Worm (Caenorhabditis elegans) whole organism, late embryonic: ENCODE results near the gene tat-4.

Source experiments
- C38D4.7 ChIP-seq: fragments of 200-800 bp; sonication (Bioruptor generic); optimal IDR thresholded peaks from 2 replicates; lab custom pipeline; 2018; ENCODE audit warnings: mild to moderate bottlenecking, missing genetic modification characterization, moderate library complexity, missing compliant biosample characterization
- ama-1 ChIP-seq: fragments of 150-350 bp; optimal IDR thresholded peaks from 2 replicates; lab custom pipeline; 2014
- ceh-18 ChIP-seq: sonication (generic microtip); optimal IDR thresholded peaks from 2 replicates; lab custom pipeline; 2016; ENCODE audit warnings: missing genetic modification characterization, missing compliant biosample characterization
- ceh-31 ChIP-seq: sonication (generic microtip); optimal IDR thresholded peaks from 2 replicates; lab custom pipeline; 2016; ENCODE audit warnings: missing genetic modification characterization, missing compliant biosample characterization
- che-1 ChIP-seq: sonication (generic microtip); optimal IDR thresholded peaks from 2 replicates; lab custom pipeline; 2016; ENCODE audit warnings: mild to moderate bottlenecking, missing genetic modification characterization, missing compliant biosample characterization
- dmd-4 ChIP-seq: sonication (generic microtip); optimal IDR thresholded peaks from 2 replicates; lab custom pipeline; 2016; ENCODE audit warnings: borderline replicate concordance, missing genetic modification characterization, missing compliant biosample characterization
- gmeb-2 ChIP-seq: sonication (generic microtip); optimal IDR thresholded peaks from 2 replicates; lab custom pipeline; 2016; ENCODE audit warnings: missing genetic modification characterization, inconsistent platforms, missing compliant biosample characterization
- nhr-232 ChIP-seq: sonication (generic microtip); optimal IDR thresholded peaks from 2 replicates; lab custom pipeline; 2016; ENCODE audit warnings: missing genetic modification characterization, missing compliant biosample characterization
- pqm-1 ChIP-seq: sonication (generic microtip); optimal IDR thresholded peaks from 2 replicates; lab custom pipeline; 2016; ENCODE audit warnings: missing genetic modification characterization, missing compliant biosample characterization
- ref-2 ChIP-seq: sonication (generic microtip); optimal IDR thresholded peaks from 2 replicates; lab custom pipeline; 2016; ENCODE audit warnings: missing genetic modification characterization, missing compliant biosample characterization

ce11 chrII:6222558-6222957 is 21.5 kb downstream of the tat-4 start, which contains the start of gene C30B5.6:
- no peak for TF ChIP-seq nhr-232
- no peak for TF ChIP-seq ceh-18 (tag; lab: Kevin White, UChicago)
- no peak for TF ChIP-seq C38D4.7
- no peak for TF ChIP-seq ceh-31 (tag; lab: Kevin White, UChicago)
- no peak for TF ChIP-seq dmd-4 (tag; lab: Kevin White, UChicago)
- no peak for TF ChIP-seq ama-1 (lab: Kevin White, UChicago)
- TF ChIP-seq gmeb-2: no peak
- no peak for TF ChIP-seq che-1
- TF ChIP-seq ref-2: no peak
- TF ChIP-seq pqm-1 (tag; lab: Kevin White, UChicago): no peak
